Worm (Caenorhabditis elegans): ENCODE data around the gene ced-6.

ced-6 gene

DNA sequence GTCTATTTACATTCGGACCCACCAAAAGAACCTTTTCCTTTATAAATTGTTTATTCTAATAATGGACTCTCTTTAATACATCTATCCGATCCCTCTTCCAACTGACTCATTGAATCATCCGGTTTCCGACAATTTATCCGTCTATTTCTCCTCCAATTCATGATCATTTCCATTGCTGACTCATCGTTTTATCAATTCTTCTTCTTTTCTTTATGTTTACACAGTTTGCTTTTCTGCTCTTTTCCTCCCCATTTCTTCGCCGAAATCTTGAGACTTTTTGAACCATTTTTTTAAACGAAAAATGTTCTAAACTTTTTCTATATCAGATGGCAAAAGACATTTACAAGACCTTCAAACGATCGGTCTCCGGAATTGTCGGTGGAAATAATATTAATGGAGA, at the start of gene ced-6:
TSS of gene ced-6 (plus strand) at position 327 of the 400 bp plus-strand sequence.
- TF ChIP-seq skn-1 (tag; optimal IDR thresholded peaks at IDR 0.05) (no peak), pha-4 (tag; optimal IDR thresholded peaks at IDR 0.05) (peak; percentile 41)

DNA sequence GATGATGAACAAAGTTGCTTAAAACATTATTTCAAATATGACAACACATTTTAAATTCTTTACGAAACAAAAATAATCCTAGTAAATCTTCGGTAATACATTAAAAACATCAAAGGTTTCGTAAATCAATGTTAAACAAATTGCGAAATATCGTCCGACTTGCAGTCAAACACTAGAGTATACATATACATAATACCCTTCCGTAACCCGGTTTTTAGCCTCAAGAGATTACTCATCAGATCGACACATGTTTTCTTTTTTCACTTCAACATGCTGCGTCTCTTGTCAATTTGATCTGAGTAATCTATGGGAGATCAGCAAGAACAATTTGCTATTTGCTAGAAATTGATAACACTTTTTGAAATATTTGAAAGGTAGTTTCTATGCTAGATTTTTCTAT, 49.3 kb upstream of the ced-6 start:
- no peak for TF ChIP-seq unc-39 (tag; optimal IDR thresholded peaks at IDR 0.05)
- no peak for TF ChIP-seq hmg-11 (tag; optimal IDR thresholded peaks at IDR 0.05)
- TF ChIP-seq nhr-43 (tag; optimal IDR thresholded peaks at IDR 0.05; ENCODE audit: poor library complexity, severe bottlenecking): no peak
- no peak for TF ChIP-seq nhr-11 (tag; optimal IDR thresholded peaks at IDR 0.05)
- TF ChIP-seq elt-1 (tag; optimal IDR thresholded peaks at IDR 0.05): peak; percentile 28
- no peak for TF ChIP-seq zag-1 (tag; optimal IDR thresholded peaks at IDR 0.05)
- no peak for TF ChIP-seq ZK546.5 (tag; optimal IDR thresholded peaks at IDR 0.05)
- no peak for TF ChIP-seq tbx-2 (tag; optimal IDR thresholded peaks at IDR 0.05)
- no peak for TF ChIP-seq R02D3.7 (tag; optimal IDR thresholded peaks at IDR 0.05)
- TF ChIP-seq nhr-25 (tag; optimal IDR thresholded peaks at IDR 0.05): peak; percentile 22
- no peak for TF ChIP-seq pha-4 (tag; optimal IDR thresholded peaks at IDR 0.05)
- TF ChIP-seq egl-27 (tag; optimal IDR thresholded peaks at IDR 0.05): no peak
- no peak for TF ChIP-seq elt-3 (tag; optimal IDR thresholded peaks at IDR 0.05)
- TF ChIP-seq nhr-28 (tag; optimal IDR thresholded peaks at IDR 0.05): no peak
- no peak for TF ChIP-seq fos-1 (tag; optimal IDR thresholded peaks at IDR 0.05)
- no peak for TF ChIP-seq fkh-10 (GFP tag; optimal IDR thresholded peaks at IDR 0.05)
- no peak for TF ChIP-seq daf-12 (tag; optimal IDR thresholded peaks at IDR 0.05)
- no peak for TF ChIP-seq aly-2 (tag; optimal IDR thresholded peaks at IDR 0.05)
- no peak for TF ChIP-seq nhr-76 (tag; optimal IDR thresholded peaks at IDR 0.05)
- TF ChIP-seq sea-2 (GFP tag; optimal IDR thresholded peaks at IDR 0.05): no peak
- no peak for TF ChIP-seq mdl-1 (tag; optimal IDR thresholded peaks at IDR 0.05)
- peak; percentile 74 for TF ChIP-seq nhr-23 (tag; optimal IDR thresholded peaks at IDR 0.05)
- TF ChIP-seq nfya-1 (tag; optimal IDR thresholded peaks at IDR 0.05; ENCODE audit: insufficient read depth): peak; percentile 10
- no peak for TF ChIP-seq unc-62 (GFP tag; optimal IDR thresholded peaks at IDR 0.05)

DNA sequence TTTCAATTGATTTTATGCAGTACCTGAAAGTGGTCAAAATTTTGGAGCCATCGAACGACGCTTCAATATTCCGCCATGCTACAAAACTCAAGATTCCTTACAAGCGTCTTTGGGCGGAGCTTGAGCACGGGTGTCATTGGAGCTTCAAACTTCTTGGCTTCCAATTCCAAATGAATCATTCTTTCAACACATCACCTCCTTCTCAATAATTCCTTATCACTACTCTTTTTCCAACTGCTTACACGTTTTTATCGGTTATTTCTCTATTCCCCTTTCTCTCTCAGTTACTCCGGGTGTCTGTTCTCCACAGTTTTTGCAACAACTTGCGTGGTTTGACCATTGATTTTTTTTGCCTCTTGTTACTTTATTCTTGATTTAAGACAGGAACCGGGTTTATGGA, 48.8 kb upstream of the ced-6 start, which contains the start of gene F09F7.5:
TSS of gene F09F7.5 (plus strand) at position 258 of the 400 bp plus-strand sequence.
- TF ChIP-seq nhr-237 (tag; optimal IDR thresholded peaks at IDR 0.05) (no peak), ztf-4 (tag; optimal IDR thresholded peaks at IDR 0.05) (no peak), elt-2 (tag; optimal IDR thresholded peaks at IDR 0.05) (peak; percentile 70), mdl-1 (tag; optimal IDR thresholded peaks at IDR 0.05) (no peak), egl-27 (tag; optimal IDR thresholded peaks at IDR 0.05) (no peak), egl-5 (tag; optimal IDR thresholded peaks at IDR 0.05) (no peak), ama-1 (optimal IDR thresholded peaks at IDR 0.05) (no peak), unc-39 (tag; optimal IDR thresholded peaks at IDR 0.05) (no peak), nfya-1 (tag; optimal IDR thresholded peaks at IDR 0.05; ENCODE audit: insufficient read depth) (no peak), ztf-11 (tag; optimal IDR thresholded peaks at IDR 0.05) (no peak), nhr-76 (tag; optimal IDR thresholded peaks at IDR 0.05) (no peak), pqm-1 (tag; optimal IDR thresholded peaks at IDR 0.05) (peak; percentile 64)

DNA sequence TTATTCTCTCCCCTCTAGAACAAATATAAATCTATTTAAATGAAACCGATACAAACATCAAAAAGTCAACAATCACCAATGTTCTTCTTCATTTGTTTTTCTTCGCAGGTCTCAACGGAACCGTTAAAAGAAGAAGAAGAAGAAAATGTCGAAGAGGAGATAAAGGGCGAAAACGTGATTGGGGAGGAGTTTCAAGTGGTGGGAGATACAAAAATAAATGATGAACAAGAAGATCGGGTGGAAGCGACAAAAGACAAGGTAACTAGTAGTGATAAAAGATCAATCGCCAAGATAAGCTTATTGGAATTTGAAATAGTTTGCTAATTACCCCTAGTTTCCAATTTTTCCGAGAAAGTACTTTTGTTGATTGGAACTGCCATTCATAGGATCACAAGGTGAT, 45.4 kb upstream of the ced-6 start:
- TF ChIP-seq nfya-1 (tag; optimal IDR thresholded peaks at IDR 0.05; ENCODE audit: insufficient read depth): peak; percentile 28
- no peak for TF ChIP-seq fkh-2 (tag; optimal IDR thresholded peaks at IDR 0.05)
- no peak for TF ChIP-seq nhr-28 (tag; optimal IDR thresholded peaks at IDR 0.05)

DNA sequence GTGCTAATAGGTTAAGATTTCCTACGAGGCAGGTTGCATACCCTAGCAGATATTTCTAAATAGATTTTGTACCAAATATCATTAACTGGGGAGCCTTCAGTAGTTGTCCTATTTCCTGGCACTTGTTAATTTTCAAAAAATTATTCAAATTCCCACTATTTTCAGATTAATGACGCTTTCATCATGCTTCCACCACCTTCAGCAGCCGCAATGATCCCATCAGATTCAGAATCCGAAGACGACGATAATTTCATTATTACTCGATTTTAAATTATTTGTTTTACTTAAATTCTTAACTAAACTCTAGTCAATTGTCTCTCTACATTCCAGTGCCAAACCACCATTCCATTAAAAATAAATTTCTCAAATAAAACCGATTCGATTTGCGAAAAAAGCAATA, 44.7 kb upstream of the ced-6 start:
- no peak for TF ChIP-seq elt-3 (tag; optimal IDR thresholded peaks at IDR 0.05)
- peak; percentile 25 for TF ChIP-seq pha-4 (tag; optimal IDR thresholded peaks at IDR 0.05)
- TF ChIP-seq nhr-43 (tag; optimal IDR thresholded peaks at IDR 0.05; ENCODE audit: poor library complexity, severe bottlenecking): peak; percentile 34
- peak; percentile 96 for TF ChIP-seq ama-1 (optimal IDR thresholded peaks at IDR 0.05)
- peak; percentile 31 for TF ChIP-seq elt-2 (tag; optimal IDR thresholded peaks at IDR 0.05)
- TF ChIP-seq fkh-2 (tag; optimal IDR thresholded peaks at IDR 0.05): no peak
